Worm (Caenorhabditis elegans): Measurements from ENCODE around the gene F49C5.3.

ce11 chrII:12577754-12578153, 41.5 kb downstream of the F49C5.3 start, which contains the start of gene clec-8:
- TF ChIP-seq blmp-1 (tag; optimal IDR thresholded peaks at IDR 0.05): no peak
- TF ChIP-seq sptf-1 (tag; optimal IDR thresholded peaks at IDR 0.05): no peak
- no peak for TF ChIP-seq lin-13 (tag; optimal IDR thresholded peaks at IDR 0.05)
- no peak for TF ChIP-seq unc-62 (GFP tag; optimal IDR thresholded peaks at IDR 0.05)
- TF ChIP-seq nhr-237 (tag; optimal IDR thresholded peaks at IDR 0.05): no peak
- no peak for TF ChIP-seq unc-39 (tag; optimal IDR thresholded peaks at IDR 0.05)
